Worm (Caenorhabditis elegans) whole organism, mixed stage, embryonic: Measurements from ENCODE around the gene Y38H6C.24.

Experiments used
- ces-1 ChIP-seq: fragments of 150-350 bp; optimal IDR thresholded peaks from 2 replicates; lab custom pipeline; 2014; ENCODE audit warnings: missing biosample characterization, missing genetic modification reagents, missing genetic modification characterization
- cnd-1 ChIP-seq: fragments of 200-800 bp; sonication (Bioruptor generic); optimal IDR thresholded peaks from 2 replicates; lab custom pipeline; 2018; ENCODE audit warnings: mild to moderate bottlenecking, missing genetic modification characterization, missing compliant biosample characterization
- ham-2 ChIP-seq: fragments of 200-800 bp; sonication (Bioruptor generic); optimal IDR thresholded peaks from 2 replicates; lab custom pipeline; 2018; ENCODE audit warnings: mild to moderate bottlenecking, missing genetic modification characterization, missing compliant biosample characterization
- mab-5 ChIP-seq: fragments of 150-350 bp; optimal IDR thresholded peaks from 2 replicates; lab custom pipeline; 2014; ENCODE audit warnings: missing biosample characterization, missing genetic modification characterization
- nhr-12 ChIP-seq: fragments of 150-350 bp; optimal IDR thresholded peaks from 2 replicates; lab custom pipeline; 2014; ENCODE audit warnings: missing biosample characterization, missing genetic modification characterization
- nhr-2 ChIP-seq: fragments of 150-350 bp; optimal IDR thresholded peaks from 2 replicates; lab custom pipeline; 2014; ENCODE audit warnings: missing biosample characterization, missing genetic modification characterization
- nhr-237 ChIP-seq: fragments of 150-350 bp; optimal IDR thresholded peaks from 2 replicates; lab custom pipeline; 2014; ENCODE audit warnings: missing biosample characterization, missing genetic modification characterization
- nhr-76 ChIP-seq: sonication (generic microtip); optimal IDR thresholded peaks from 2 replicates; lab custom pipeline; 2017; ENCODE audit warnings: missing biosample characterization, missing genetic modification characterization
- snpc-4 ChIP-seq: fragments of 150-350 bp; optimal IDR thresholded peaks from 2 replicates; lab custom pipeline; 2014; ENCODE audit warnings: missing biosample characterization, missing genetic modification characterization
- sptf-1 ChIP-seq: sonication (generic microtip); optimal IDR thresholded peaks from 2 replicates; lab custom pipeline; 2017; ENCODE audit warnings: mild to moderate bottlenecking, missing genetic modification characterization, moderate library complexity, missing compliant biosample characterization
- ztf-11 ChIP-seq: fragments of 150-350 bp; optimal IDR thresholded peaks from 2 replicates; lab custom pipeline; 2014; ENCODE audit warnings: missing biosample characterization, missing genetic modification characterization

DNA sequence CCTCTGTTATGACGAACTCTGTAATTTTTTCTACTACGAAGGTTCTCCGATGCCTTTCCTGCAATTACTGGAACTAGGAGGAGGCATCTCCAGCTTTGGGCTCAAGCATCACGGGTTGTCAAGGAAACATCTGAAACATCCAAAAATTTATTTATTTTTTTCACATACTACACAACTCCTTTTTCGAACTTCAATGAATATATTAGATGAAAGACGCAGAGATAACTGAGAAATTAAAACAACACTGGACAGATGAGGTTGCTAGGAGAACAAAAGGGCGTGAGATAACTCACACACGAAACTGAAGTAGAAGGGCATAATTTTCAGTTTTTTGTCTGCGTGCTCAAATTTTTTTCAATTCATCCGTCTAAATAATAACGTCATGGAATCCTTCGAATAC is 1.3 kb downstream of the Y38H6C.24 start, which contains the start of gene Y38H6C.13:
- TF ChIP-seq ces-1 (no peak), cnd-1 (no peak), snpc-4 (tag; lab: Kevin White, UChicago) (no peak), nhr-2 (tag; lab: Kevin White, UChicago) (no peak), nhr-12 (no peak), nhr-237 (no peak), mab-5 (tag; lab: Kevin White, UChicago) (no peak), sptf-1 (no peak), nhr-76 (tag; lab: Kevin White, UChicago) (no peak), ham-2 (no peak), ztf-11 (tag; lab: Kevin White, UChicago) (no peak)
